Worm (Caenorhabditis elegans) whole organism, L2 larva: ENCODE data around the gene ZK470.4.

Experiments used
- C34F6.9 ChIP-seq: fragments of 150-350 bp; optimal IDR thresholded peaks from 2 replicates; lab custom pipeline; 2014; ENCODE audit warnings: missing biosample characterization, missing genetic modification characterization
- F13H6.1 ChIP-seq: sonication (generic microtip); optimal IDR thresholded peaks from 2 replicates; lab custom pipeline; 2016; ENCODE audit warnings: missing genetic modification characterization, missing compliant biosample characterization
- R02D3.7 ChIP-seq: fragments of 150-350 bp; optimal IDR thresholded peaks from 2 replicates; lab custom pipeline; 2014; ENCODE audit warnings: missing biosample characterization, missing genetic modification characterization
- ZK546.5 ChIP-seq: sonication (generic microtip); optimal IDR thresholded peaks from 2 replicates; lab custom pipeline; 2017; ENCODE audit warnings: missing biosample characterization, missing genetic modification characterization
- alr-1 ChIP-seq: fragments of 150-350 bp; optimal IDR thresholded peaks from 2 replicates; lab custom pipeline; 2014; ENCODE audit warnings: missing biosample characterization, missing genetic modification characterization
- aly-2 ChIP-seq: fragments of 150-350 bp; optimal IDR thresholded peaks from 2 replicates; lab custom pipeline; 2014; ENCODE audit warnings: missing biosample characterization, missing genetic modification characterization
- ama-1 ChIP-seq: fragments of 150-350 bp; optimal IDR thresholded peaks from 2 replicates; lab custom pipeline; 2018; ENCODE audit warnings: inconsistent platforms
- ceh-82 ChIP-seq: fragments of 150-350 bp; optimal IDR thresholded peaks from 2 replicates; lab custom pipeline; 2014; ENCODE audit warnings: missing biosample characterization, missing genetic modification characterization
- crh-2 ChIP-seq: sonication (generic microtip); optimal IDR thresholded peaks from 2 replicates; lab custom pipeline; 2017; ENCODE audit warnings: missing biosample characterization, missing genetic modification characterization
- dmd-4 ChIP-seq: sonication (generic microtip); optimal IDR thresholded peaks from 2 replicates; lab custom pipeline; 2017; ENCODE audit warnings: missing biosample characterization, missing genetic modification characterization
- egl-27 ChIP-seq: sonication (generic microtip); optimal IDR thresholded peaks from 3 replicates; lab custom pipeline; 2017; ENCODE audit warnings: missing biosample characterization, missing genetic modification reagents, missing genetic modification characterization
- elt-1 ChIP-seq: fragments of 150-350 bp; optimal IDR thresholded peaks from 2 replicates; lab custom pipeline; 2014; ENCODE audit warnings: missing biosample characterization, missing genetic modification characterization
- elt-3 ChIP-seq: sonication (generic microtip); optimal IDR thresholded peaks from 2 replicates; lab custom pipeline; 2017; ENCODE audit warnings: missing biosample characterization, missing genetic modification characterization
- fos-1 ChIP-seq: fragments of 150-350 bp; optimal IDR thresholded peaks from 2 replicates; lab custom pipeline; 2014; ENCODE audit warnings: missing biosample characterization, missing genetic modification characterization
- gmeb-1 ChIP-seq: fragments of 150-350 bp; optimal IDR thresholded peaks from 2 replicates; lab custom pipeline; 2014; ENCODE audit warnings: missing biosample characterization, missing genetic modification characterization
- lin-11 ChIP-seq: fragments of 150-350 bp; sonication (generic microtip); optimal IDR thresholded peaks from 2 replicates; lab custom pipeline; 2014; ENCODE audit warnings: missing biosample characterization, missing genetic modification characterization, inconsistent platforms, mixed read lengths
- lin-13 ChIP-seq: fragments of 150-350 bp; optimal IDR thresholded peaks from 2 replicates; lab custom pipeline; 2014; ENCODE audit warnings: missing biosample characterization, missing genetic modification reagents, missing genetic modification characterization
- lin-39 ChIP-seq: fragments of 150-350 bp; optimal IDR thresholded peaks from 2 replicates; lab custom pipeline; 2014; ENCODE audit warnings: missing biosample characterization, missing genetic modification reagents, missing genetic modification characterization
- lsy-2 ChIP-seq, 2 experiments: fragments of 150-350 bp in 1 of 2; sonication (generic microtip) in 1 of 2; optimal IDR thresholded peaks; 2 replicates each; lab custom pipeline; 2014 to 2017; ENCODE audit warnings: missing biosample characterization in 2 of 2, missing genetic modification characterization in 2 of 2
- mab-5 ChIP-seq: fragments of 150-350 bp; optimal IDR thresholded peaks from 2 replicates; lab custom pipeline; 2014; ENCODE audit warnings: missing biosample characterization, missing genetic modification characterization
- mdl-1 ChIP-seq, 2 experiments: fragments of 150-350 bp in 1 of 2; sonication (generic microtip) in 1 of 2; optimal IDR thresholded peaks; 2 replicates each; lab custom pipeline; 2017; ENCODE audit warnings: missing biosample characterization in 2 of 2, missing genetic modification characterization in 2 of 2
- nhr-10 ChIP-seq: sonication (generic microtip); optimal IDR thresholded peaks from 2 replicates; lab custom pipeline; 2017; ENCODE audit warnings: missing biosample characterization, missing genetic modification characterization
- nhr-11 ChIP-seq: fragments of 150-350 bp; optimal IDR thresholded peaks from 2 replicates; lab custom pipeline; 2014; ENCODE audit warnings: missing biosample characterization, missing genetic modification characterization
- nhr-12 ChIP-seq: fragments of 150-350 bp; optimal IDR thresholded peaks from 2 replicates; lab custom pipeline; 2014; ENCODE audit warnings: missing biosample characterization, missing genetic modification characterization
- nhr-129 ChIP-seq: fragments of 150-350 bp; optimal IDR thresholded peaks from 2 replicates; lab custom pipeline; 2014; ENCODE audit warnings: missing biosample characterization, missing genetic modification characterization
- nhr-21 ChIP-seq: fragments of 150-350 bp; optimal IDR thresholded peaks from 2 replicates; lab custom pipeline; 2014; ENCODE audit warnings: missing biosample characterization, missing genetic modification characterization
- nhr-23 ChIP-seq: fragments of 150-350 bp; optimal IDR thresholded peaks from 2 replicates; lab custom pipeline; 2014; ENCODE audit warnings: missing biosample characterization, missing genetic modification reagents, missing genetic modification characterization
- nhr-237 ChIP-seq: fragments of 150-350 bp; optimal IDR thresholded peaks from 2 replicates; lab custom pipeline; 2014; ENCODE audit warnings: missing biosample characterization, missing genetic modification characterization
- nhr-25 ChIP-seq: fragments of 150-350 bp; sonication (generic microtip); optimal IDR thresholded peaks from 3 replicates; lab custom pipeline; 2014; ENCODE audit warnings: missing biosample characterization, missing genetic modification characterization
- nhr-6 ChIP-seq: fragments of 150-350 bp; optimal IDR thresholded peaks from 2 replicates; lab custom pipeline; 2014; ENCODE audit warnings: missing biosample characterization, missing genetic modification characterization
- nhr-77 ChIP-seq: fragments of 150-350 bp; optimal IDR thresholded peaks from 2 replicates; lab custom pipeline; 2014; ENCODE audit warnings: missing biosample characterization, missing genetic modification characterization
- peb-1 ChIP-seq: fragments of 150-350 bp; optimal IDR thresholded peaks from 2 replicates; lab custom pipeline; 2014; ENCODE audit warnings: missing biosample characterization, missing genetic modification characterization
- sem-4 ChIP-seq: fragments of 150-350 bp; optimal IDR thresholded peaks from 2 replicates; lab custom pipeline; 2014; ENCODE audit warnings: missing biosample characterization, missing genetic modification reagents, missing genetic modification characterization
- skn-1 ChIP-seq: sonication (generic microtip); optimal IDR thresholded peaks from 2 replicates; lab custom pipeline; 2017; ENCODE audit warnings: missing biosample characterization, missing genetic modification characterization
- sma-3 ChIP-seq: sonication (generic microtip); optimal IDR thresholded peaks from 2 replicates; lab custom pipeline; 2016; ENCODE audit warnings: missing genetic modification reagents, missing genetic modification characterization, missing compliant biosample characterization
- sma-9 ChIP-seq, 2 experiments: fragments of 150-350 bp in 1 of 2; sonication (generic microtip) in 1 of 2; optimal IDR thresholded peaks; 2 replicates each; lab custom pipeline; 2014 to 2016; ENCODE audit warnings: missing genetic modification characterization in 2 of 2, mild to moderate bottlenecking in 1 of 2, missing biosample characterization in 1 of 2, missing compliant biosample characterization in 1 of 2, missing genetic modification reagents in 1 of 2, moderate library complexity in 1 of 2
- snpc-4 ChIP-seq: fragments of 150-350 bp; optimal IDR thresholded peaks from 2 replicates; lab custom pipeline; 2014; ENCODE audit warnings: missing biosample characterization, missing genetic modification characterization
- zag-1 ChIP-seq: fragments of 150-350 bp; optimal IDR thresholded peaks from 2 replicates; lab custom pipeline; 2014; ENCODE audit warnings: missing biosample characterization, missing genetic modification characterization
- ztf-1 ChIP-seq: fragments of 200-800 bp; sonication (Bioruptor generic); conservative IDR thresholded peaks from 2 replicates; pipeline ENCODE4 v1.3.6; 2022; ENCODE audit warnings: missing genetic modification characterization, missing compliant biosample characterization
- ztf-4 ChIP-seq: fragments of 150-350 bp; optimal IDR thresholded peaks from 2 replicates; lab custom pipeline; 2014; ENCODE audit warnings: missing biosample characterization, missing genetic modification characterization

Gene ZK470.4

ce11 chrX:4140755-4141417 lies 1.3 kb upstream of the ZK470.4 start:
- TF ChIP-seq nhr-6 (peak; percentile 39), nhr-21 (tag; lab: Kevin White, UChicago) (peak; percentile 61), egl-27 (no peak), nhr-77 (tag; lab: Kevin White, UChicago) (no peak), nhr-12 (tag; lab: Kevin White, UChicago) (no peak), R02D3.7 (no peak), nhr-237 (tag; lab: Kevin White, UChicago) (no peak), sem-4 (tag; lab: Kevin White, UChicago) (no peak), nhr-129 (tag; lab: Kevin White, UChicago) (peak; percentile 79), crh-2 (tag; lab: Kevin White, UChicago) (peak; percentile 58), alr-1 (tag; lab: Kevin White, UChicago) (no peak), lsy-2 (tag; optimal IDR thresholded peaks at IDR 0.05; lab: Kevin White, UChicago) (peak in 1 of 2 experiments; percentile 14), zag-1 (tag; lab: Kevin White, UChicago) (no peak), ama-1 (lab: Kevin White, UChicago) (peak; percentile 13), ztf-4 (peak; percentile 59), sma-3 (peak; percentile 46), nhr-25 (tag; lab: Kevin White, UChicago) (peak; percentile 41), gmeb-1 (tag; lab: Kevin White, UChicago) (peak; percentile 3), lin-13 (no peak), lin-11 (tag; lab: Kevin White, UChicago) (no peak), sma-9 (GFP tag; optimal IDR thresholded peaks at IDR 0.05; lab: Kevin White, UChicago) (peak; percentile 45), sma-9 (tag; optimal IDR thresholded peaks at IDR 0.05; lab: Kevin White, UChicago) (no peak), fos-1 (tag; lab: Kevin White, UChicago) (peak; percentile 30)

- TF ChIP-seq R02D3.7 = no peak
- peak in 1 of 2 experiments; percentile 27 for TF ChIP-seq mdl-1 (tag; optimal IDR thresholded peaks at IDR 0.05; lab: Kevin White, UChicago)
- no peak for TF ChIP-seq nhr-23 (tag; lab: Kevin White, UChicago)
- TF ChIP-seq nhr-6 = no peak
- no peak for TF ChIP-seq skn-1 (tag; lab: Kevin White, UChicago)
- no peak for TF ChIP-seq aly-2 (tag; lab: Kevin White, UChicago)
- no peak for TF ChIP-seq ztf-1 (GFP tag; lab: Robert Waterston, UW)
- TF ChIP-seq lin-39 = no peak
- TF ChIP-seq sma-9 (GFP tag; optimal IDR thresholded peaks at IDR 0.05; lab: Kevin White, UChicago) = peak; percentile 50
- TF ChIP-seq sma-9 (tag; optimal IDR thresholded peaks at IDR 0.05; lab: Kevin White, UChicago) = no peak
- peak; percentile 60 for TF ChIP-seq sma-3
- TF ChIP-seq gmeb-1 (tag; lab: Kevin White, UChicago) = no peak
- peak; percentile 59 for TF ChIP-seq nhr-21 (tag; lab: Kevin White, UChicago)
- TF ChIP-seq nhr-25 (tag; lab: Kevin White, UChicago) = peak; percentile 50
- peak; percentile 12 for TF ChIP-seq ztf-4
- TF ChIP-seq alr-1 (tag; lab: Kevin White, UChicago) = no peak
- TF ChIP-seq fos-1 (tag; lab: Kevin White, UChicago) = no peak
- no peak for TF ChIP-seq ceh-82 (tag; lab: Kevin White, UChicago)
- no peak for TF ChIP-seq elt-1 (tag; lab: Kevin White, UChicago)
- no peak for TF ChIP-seq crh-2 (tag; lab: Kevin White, UChicago)
Observed at ce11 chrX:4138413-4139193, 964 bp downstream of the ZK470.4 start.

ce11 chrX:4137452-4138164 lies 2.0 kb downstream of the ZK470.4 start:
- TF ChIP-seq egl-27 = peak; percentile 47
- no peak for TF ChIP-seq zag-1 (tag; lab: Kevin White, UChicago)
- TF ChIP-seq elt-3 = no peak
- no peak for TF ChIP-seq elt-1 (tag; lab: Kevin White, UChicago)
- no peak for TF ChIP-seq snpc-4 (tag; lab: Kevin White, UChicago)
- TF ChIP-seq lsy-2 (tag; optimal IDR thresholded peaks at IDR 0.05; lab: Kevin White, UChicago) = peak in 1 of 2 experiments; percentile 42
- peak; percentile 77 for TF ChIP-seq sma-9 (GFP tag; optimal IDR thresholded peaks at IDR 0.05; lab: Kevin White, UChicago)
- peak; percentile 22 for TF ChIP-seq sma-9 (tag; optimal IDR thresholded peaks at IDR 0.05; lab: Kevin White, UChicago)
- peak; percentile 72 for TF ChIP-seq sem-4 (tag; lab: Kevin White, UChicago)
- TF ChIP-seq F13H6.1 (tag; lab: Kevin White, UChicago) = peak; percentile 34
- no peak for TF ChIP-seq nhr-10 (tag; lab: Kevin White, UChicago)
- TF ChIP-seq crh-2 (tag; lab: Kevin White, UChicago) = no peak
- peak; percentile 34 for TF ChIP-seq C34F6.9 (tag; lab: Kevin White, UChicago)
- peak; percentile 62 for TF ChIP-seq nhr-129 (tag; lab: Kevin White, UChicago)
- TF ChIP-seq lin-11 (tag; lab: Kevin White, UChicago) = peak; percentile 12
- peak; percentile 24 for TF ChIP-seq nhr-237 (tag; lab: Kevin White, UChicago)
- TF ChIP-seq nhr-6 = no peak
- no peak for TF ChIP-seq nhr-21 (tag; lab: Kevin White, UChicago)
- no peak for TF ChIP-seq nhr-11
- peak; percentile 40 for TF ChIP-seq ztf-4
- TF ChIP-seq skn-1 (tag; lab: Kevin White, UChicago) = no peak
- peak; percentile 28 for TF ChIP-seq fos-1 (tag; lab: Kevin White, UChicago)
- no peak for TF ChIP-seq aly-2 (tag; lab: Kevin White, UChicago)
- TF ChIP-seq sma-3 = no peak
- no peak for TF ChIP-seq ZK546.5 (tag; lab: Kevin White, UChicago)
- no peak for TF ChIP-seq dmd-4
- peak in 1 of 2 experiments; percentile 26 for TF ChIP-seq mdl-1 (tag; optimal IDR thresholded peaks at IDR 0.05; lab: Kevin White, UChicago)
- peak; percentile 24 for TF ChIP-seq mab-5 (tag; lab: Kevin White, UChicago)
- peak; percentile 47 for TF ChIP-seq nhr-25 (tag; lab: Kevin White, UChicago)
- no peak for TF ChIP-seq nhr-12 (tag; lab: Kevin White, UChicago)
- TF ChIP-seq nhr-23 (tag; lab: Kevin White, UChicago) = no peak
- no peak for TF ChIP-seq peb-1 (tag; lab: Kevin White, UChicago)
